Worm (Caenorhabditis elegans) whole organism, late embryonic: ENCODE measurements around the gene AH9.1.
A peak's percentile ranks its signal among the peaks of the same experiment; 100 is the strongest.

ENCODE experiments used
- C08G9.2 ChIP-seq: sonication (generic microtip); optimal IDR thresholded peaks from 2 replicates; lab custom pipeline; 2016; ENCODE audit warnings: mild to moderate bottlenecking, missing genetic modification characterization, moderate library complexity, missing compliant biosample characterization
- ama-1 ChIP-seq: fragments of 150-350 bp; optimal IDR thresholded peaks from 2 replicates; lab custom pipeline; 2014
- ceh-22 ChIP-seq: sonication (generic microtip); optimal IDR thresholded peaks from 2 replicates; lab custom pipeline; 2017; ENCODE audit warnings: missing biosample characterization, missing genetic modification characterization
- ceh-45 ChIP-seq: fragments of 200-800 bp; sonication (Bioruptor generic); IDR thresholded peaks from 2 replicates; pipeline ENCODE4 v1.3.6; 2022; ENCODE audit warnings: missing genetic modification reagents, missing genetic modification characterization, missing compliant biosample characterization
- ceh-9 ChIP-seq: sonication (generic microtip); optimal IDR thresholded peaks from 2 replicates; lab custom pipeline; 2016; ENCODE audit warnings: mild to moderate bottlenecking, missing genetic modification characterization, inconsistent platforms, missing compliant biosample characterization
- elt-2 ChIP-seq: sonication (generic microtip); optimal IDR thresholded peaks from 2 replicates; lab custom pipeline; 2016; ENCODE audit warnings: missing genetic modification reagents, missing genetic modification characterization, missing compliant biosample characterization
- ets-4 ChIP-seq: sonication (generic microtip); optimal IDR thresholded peaks from 2 replicates; lab custom pipeline; 2016; ENCODE audit warnings: missing genetic modification characterization, missing compliant biosample characterization
- hlh-6 ChIP-seq: sonication (generic microtip); optimal IDR thresholded peaks from 2 replicates; lab custom pipeline; 2016; ENCODE audit warnings: missing genotype, missing genetic modification characterization, missing compliant biosample characterization
- npax-4 ChIP-seq: sonication (generic microtip); optimal IDR thresholded peaks from 2 replicates; lab custom pipeline; 2016; ENCODE audit warnings: missing genetic modification characterization, missing compliant biosample characterization
- pat-9 ChIP-seq: fragments of 200-800 bp; sonication (Bioruptor generic); optimal IDR thresholded peaks from 2 replicates; lab custom pipeline; 2018; ENCODE audit warnings: mild to moderate bottlenecking, missing genetic modification characterization, moderate library complexity, missing compliant biosample characterization

DNA sequence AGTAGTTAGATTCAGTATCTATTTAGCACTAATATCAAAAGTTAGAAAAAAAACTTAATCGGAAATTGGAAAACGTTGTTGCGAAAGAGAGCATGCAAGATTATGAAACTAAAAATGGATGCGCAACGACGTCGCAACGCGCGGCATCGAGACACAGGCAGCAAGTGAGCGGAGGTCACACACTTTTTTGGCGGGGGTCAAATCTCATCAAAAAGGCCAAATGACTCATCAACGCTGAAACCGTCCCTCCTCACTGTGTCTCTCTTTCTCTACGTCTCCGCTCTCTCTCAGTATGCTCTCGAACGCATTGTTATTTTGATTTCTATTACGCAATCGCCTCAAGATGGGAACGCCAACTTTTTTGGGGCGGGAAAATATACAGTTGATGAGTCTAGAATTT, 11.6 kb upstream of the AH9.1 start:
- TF ChIP-seq ceh-9 (tag; lab: Kevin White, UChicago) (no peak), npax-4 (tag; lab: Kevin White, UChicago) (no peak), ceh-22 (tag; lab: Kevin White, UChicago) (no peak), hlh-6 (tag; lab: Kevin White, UChicago) (no peak), pat-9 (tag; lab: Kevin White, UChicago) (no peak), ets-4 (tag; lab: Kevin White, UChicago) (no peak), C08G9.2 (tag; lab: Kevin White, UChicago) (no peak), elt-2 (tag; lab: Kevin White, UChicago) (peak; percentile 4), ama-1 (lab: Kevin White, UChicago) (no peak), ceh-45 (no peak)
